Worm (Caenorhabditis elegans) whole organism, L4 larva: ENCODE results near the gene nlp-11.

Experiments
- ZK546.5 ChIP-seq, 2 experiments: sonication (generic microtip); optimal IDR thresholded peaks; 2 replicates each; lab custom pipeline; 2017; ENCODE audit warnings: missing biosample characterization in 2 of 2, missing genetic modification characterization in 2 of 2
- nhr-11 ChIP-seq: fragments of 150-350 bp; optimal IDR thresholded peaks from 2 replicates; lab custom pipeline; 2014; ENCODE audit warnings: missing biosample characterization, missing genetic modification characterization
- nhr-77 ChIP-seq: fragments of 150-350 bp; optimal IDR thresholded peaks from 2 replicates; lab custom pipeline; 2014; ENCODE audit warnings: missing biosample characterization, missing genetic modification characterization

DNA sequence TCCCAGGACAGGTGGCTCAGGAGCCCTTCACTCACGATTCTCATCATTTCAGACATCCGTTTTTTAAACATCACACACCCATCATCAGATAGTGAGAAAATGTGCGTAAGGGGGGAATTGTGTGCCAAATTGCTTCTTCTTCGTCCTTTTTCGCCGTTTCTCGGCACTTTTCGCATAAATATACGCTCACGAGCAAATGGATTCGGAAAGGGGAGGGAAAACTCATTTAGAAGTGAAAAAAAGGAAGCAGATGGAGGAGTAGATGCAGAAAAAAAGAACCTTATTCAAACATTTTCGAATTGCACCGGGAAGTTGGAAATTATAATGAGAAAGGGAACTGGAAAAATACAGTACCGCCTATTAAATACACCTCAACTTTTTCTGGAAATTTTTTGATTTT lies 9.7 kb downstream of the nlp-11 start:
- TF ChIP-seq nhr-11 (tag; lab: Kevin White, UChicago) = no peak
- TF ChIP-seq nhr-77 (tag; lab: Kevin White, UChicago) = no peak
- no peak for TF ChIP-seq ZK546.5 (tag; optimal IDR thresholded peaks at IDR 0.05; lab: Kevin White, UChicago)
